Worm (Caenorhabditis elegans) whole organism, young adult: ENCODE measurements around the gene nas-38.

ENCODE experiments used
- B0019.2 ChIP-seq: fragments of 200-800 bp; sonication (Bioruptor generic); conservative IDR thresholded peaks from 2 replicates; pipeline ENCODE4 v1.3.6; 2022; ENCODE audit warnings: missing genetic modification reagents, missing genetic modification characterization, missing compliant biosample characterization
- B0035.1 ChIP-seq: sonication (generic microtip); optimal IDR thresholded peaks from 2 replicates; lab custom pipeline; 2016; ENCODE audit warnings: missing genetic modification characterization, mild to moderate bottlenecking, missing compliant biosample characterization, missing genotype, missing genetic modification reagents
- B0261.1 ChIP-seq: sonication (generic microtip); optimal IDR thresholded peaks from 2 replicates; lab custom pipeline; 2016; ENCODE audit warnings: mild to moderate bottlenecking, missing genetic modification characterization, moderate library complexity, missing compliant biosample characterization
- D2030.7 ChIP-seq: fragments of 200-800 bp; sonication (Bioruptor generic); IDR thresholded peaks from 2 replicates; pipeline ENCODE4 v1.3.6; 2022; ENCODE audit warnings: missing genetic modification reagents, missing genetic modification characterization, missing compliant biosample characterization
- F52B5.7 ChIP-seq: sonication (generic microtip); optimal IDR thresholded peaks from 2 replicates; lab custom pipeline; 2016; ENCODE audit warnings: mild to moderate bottlenecking, missing genetic modification characterization, missing compliant biosample characterization
- K12H6.12 ChIP-seq: fragments of 200-800 bp; sonication (Bioruptor generic); optimal IDR thresholded peaks from 2 replicates; lab custom pipeline; 2018; ENCODE audit warnings: mild to moderate bottlenecking, missing genetic modification characterization, missing compliant biosample characterization
- T07F8.4 ChIP-seq: sonication (generic microtip); optimal IDR thresholded peaks from 2 replicates; lab custom pipeline; 2016; ENCODE audit warnings: mild to moderate bottlenecking, missing genetic modification characterization, moderate library complexity, missing compliant biosample characterization
- Y53F4B.3 ChIP-seq: fragments of 200-800 bp; sonication (Bioruptor generic); IDR thresholded peaks from 2 replicates; pipeline ENCODE4 v1.3.6; 2022; ENCODE audit warnings: missing genetic modification reagents, missing genetic modification characterization, missing compliant biosample characterization
- Y53G8AR.9 ChIP-seq: fragments of 200-800 bp; sonication (Bioruptor generic); conservative IDR thresholded peaks from 2 replicates; pipeline ENCODE4 v1.3.6; 2022; ENCODE audit warnings: missing genetic modification reagents, missing genetic modification characterization, missing compliant biosample characterization
- akir-1 ChIP-seq: fragments of 200-800 bp; sonication (Bioruptor generic); optimal IDR thresholded peaks from 2 replicates; lab custom pipeline; 2018; ENCODE audit warnings: mild to moderate bottlenecking, missing genetic modification characterization, moderate library complexity, missing compliant biosample characterization
- ama-1 ChIP-seq, 3 experiments: fragments of 150-350 bp in 1 of 3; sonication (generic microtip) in 2 of 3; optimal IDR thresholded peaks; 2 replicates each; lab custom pipeline; 2014 to 2018; ENCODE audit warnings: missing biosample characterization in 2 of 3, missing genetic modification characterization in 2 of 3, missing genetic modification reagents in 2 of 3
- atf-7 ChIP-seq: sonication (generic microtip); optimal IDR thresholded peaks from 2 replicates; lab custom pipeline; 2017; ENCODE audit warnings: mild to moderate bottlenecking, missing genetic modification characterization, missing compliant biosample characterization
- athp-1 ChIP-seq: sonication (generic microtip); optimal IDR thresholded peaks from 2 replicates; lab custom pipeline; 2017; ENCODE audit warnings: mild to moderate bottlenecking, missing genetic modification characterization, missing compliant biosample characterization
- attf-5 ChIP-seq: fragments of 200-800 bp; sonication (Bioruptor generic); optimal IDR thresholded peaks from 2 replicates; lab custom pipeline; 2018; ENCODE audit warnings: mild to moderate bottlenecking, missing genetic modification characterization, missing compliant biosample characterization
- cebp-1 ChIP-seq, 2 experiments: fragments of 200-800 bp in 1 of 2; sonication (Bioruptor generic) in 1 of 2; sonication (generic microtip) in 1 of 2; IDR thresholded peaks in 1 of 2; optimal IDR thresholded peaks in 1 of 2; 2 replicates each; pipeline versions ENCODE4 v1.3.6 to Lab custom; 2017 to 2022; ENCODE audit warnings: missing compliant biosample characterization in 2 of 2, missing genetic modification characterization in 2 of 2, mild to moderate bottlenecking in 1 of 2, missing genetic modification reagents in 1 of 2, moderate library complexity in 1 of 2
- ceh-100 ChIP-seq: fragments of 200-800 bp; sonication (Bioruptor generic); IDR thresholded peaks from 2 replicates; pipeline ENCODE4 v1.3.6; 2022; ENCODE audit warnings: missing genetic modification reagents, missing genetic modification characterization, missing compliant biosample characterization
- ceh-27 ChIP-seq: fragments of 200-800 bp; sonication (Bioruptor generic); optimal IDR thresholded peaks from 2 replicates; lab custom pipeline; 2018; ENCODE audit warnings: mild to moderate bottlenecking, missing genetic modification characterization, moderate library complexity, missing compliant biosample characterization
- ceh-91 ChIP-seq: fragments of 200-800 bp; sonication (Bioruptor generic); IDR thresholded peaks from 2 replicates; pipeline ENCODE4 v1.3.6; 2022; ENCODE audit warnings: missing genetic modification reagents, missing genetic modification characterization, missing compliant biosample characterization
- chd-7 ChIP-seq: sonication (generic microtip); optimal IDR thresholded peaks from 2 replicates; lab custom pipeline; 2016; ENCODE audit warnings: mild to moderate bottlenecking, missing genetic modification characterization, moderate library complexity, missing compliant biosample characterization
- die-1 ChIP-seq: sonication (generic microtip); optimal IDR thresholded peaks from 2 replicates; lab custom pipeline; 2016; ENCODE audit warnings: missing genotype, mild to moderate bottlenecking, missing genetic modification characterization, missing compliant biosample characterization
- dpl-1 ChIP-seq: fragments of 150-350 bp; optimal IDR thresholded peaks from 2 replicates; lab custom pipeline; 2014; ENCODE audit warnings: missing biosample characterization, missing genetic modification reagents, missing genetic modification characterization
- hlh-26 ChIP-seq: fragments of 200-800 bp; sonication (Bioruptor generic); conservative IDR thresholded peaks from 2 replicates; pipeline ENCODE4 v1.3.6; 2022; ENCODE audit warnings: missing genetic modification reagents, missing genetic modification characterization, missing compliant biosample characterization
- hmg-20 ChIP-seq: fragments of 200-800 bp; sonication (Bioruptor generic); IDR thresholded peaks from 2 replicates; pipeline ENCODE4 v1.3.6; 2022; ENCODE audit warnings: missing genetic modification reagents, missing genetic modification characterization, missing compliant biosample characterization
- hrde-1 ChIP-seq: sonication (generic microtip); optimal IDR thresholded peaks from 2 replicates; lab custom pipeline; 2016; ENCODE audit warnings: missing genetic modification characterization, mild to moderate bottlenecking, missing compliant biosample characterization, moderate library complexity, missing genotype, missing genetic modification reagents, borderline replicate concordance
- hsf-1 ChIP-seq: fragments of 200-800 bp; sonication (Bioruptor generic); IDR thresholded peaks from 2 replicates; pipeline ENCODE4 v1.3.6; 2022; ENCODE audit warnings: missing genetic modification reagents, missing genetic modification characterization, missing compliant biosample characterization
- let-607 ChIP-seq, 2 experiments: fragments of 200-800 bp in 1 of 2; sonication (Bioruptor generic) in 1 of 2; sonication (generic microtip) in 1 of 2; optimal IDR thresholded peaks; 2 replicates each; lab custom pipeline; 2016 to 2018; ENCODE audit warnings: mild to moderate bottlenecking in 2 of 2, missing compliant biosample characterization in 2 of 2, missing genetic modification characterization in 2 of 2, moderate library complexity in 2 of 2, missing genotype in 1 of 2
- lin-26 ChIP-seq: fragments of 200-800 bp; sonication (Bioruptor generic); IDR thresholded peaks from 2 replicates; pipeline ENCODE4 v1.3.6; 2022; ENCODE audit warnings: missing genetic modification reagents, missing genetic modification characterization, missing compliant biosample characterization
- lsy-27 ChIP-seq: sonication (generic microtip); optimal IDR thresholded peaks from 2 replicates; lab custom pipeline; 2017; ENCODE audit warnings: missing genetic modification characterization, mild to moderate bottlenecking, missing compliant biosample characterization, antibody characterized with exemption, missing genotype, borderline replicate concordance; ENCODE audit not compliant: insufficient read depth
- madf-3 ChIP-seq: fragments of 200-800 bp; sonication (Bioruptor generic); IDR thresholded peaks from 2 replicates; pipeline ENCODE4 v1.3.6; 2022; ENCODE audit warnings: missing genetic modification reagents, missing genetic modification characterization, missing compliant biosample characterization
- madf-6 ChIP-seq: fragments of 200-800 bp; sonication (Bioruptor generic); IDR thresholded peaks from 2 replicates; pipeline ENCODE4 v1.3.6; 2022; ENCODE audit warnings: missing genetic modification reagents, missing genetic modification characterization, missing compliant biosample characterization
- mel-28 ChIP-seq: sonication (generic microtip); optimal IDR thresholded peaks from 2 replicates; lab custom pipeline; 2016; ENCODE audit warnings: borderline replicate concordance, mild to moderate bottlenecking, missing genetic modification characterization, missing compliant biosample characterization
- mes-4 ChIP-seq: sonication (generic microtip); optimal IDR thresholded peaks from 2 replicates; lab custom pipeline; 2016; ENCODE audit warnings: missing genotype, missing genetic modification characterization, missing compliant biosample characterization
- nfyb-1 ChIP-seq: fragments of 200-800 bp; sonication (Bioruptor generic); IDR thresholded peaks from 2 replicates; pipeline ENCODE4 v1.3.6; 2022; ENCODE audit warnings: missing genetic modification reagents, missing genetic modification characterization, missing compliant biosample characterization
- pha-4 ChIP-seq: fragments of 150-350 bp; sonication (generic microtip); optimal IDR thresholded peaks from 2 replicates; lab custom pipeline; 2014; ENCODE audit warnings: missing biosample characterization, missing genetic modification reagents, missing genetic modification characterization
- repo-1 ChIP-seq: sonication (generic microtip); optimal IDR thresholded peaks from 2 replicates; lab custom pipeline; 2017; ENCODE audit warnings: mild to moderate bottlenecking, missing genetic modification characterization, missing compliant biosample characterization
- sdz-38 ChIP-seq: sonication (generic microtip); optimal IDR thresholded peaks from 2 replicates; lab custom pipeline; 2016; ENCODE audit warnings: missing genotype, missing genetic modification characterization, missing compliant biosample characterization
- snpc-1.1 ChIP-seq: sonication (generic microtip); optimal IDR thresholded peaks from 2 replicates; lab custom pipeline; 2017; ENCODE audit warnings: missing genetic modification characterization, mild to moderate bottlenecking, missing compliant biosample characterization, antibody characterized with exemption, moderate library complexity, missing genotype, missing genetic modification reagents; ENCODE audit not compliant: insufficient read depth
- snpc-1.3 ChIP-seq: sonication (generic microtip); optimal IDR thresholded peaks from 2 replicates; lab custom pipeline; 2017; ENCODE audit warnings: missing genetic modification characterization, mild to moderate bottlenecking, missing compliant biosample characterization, antibody characterized with exemption, moderate library complexity, missing genotype, missing genetic modification reagents; ENCODE audit not compliant: insufficient read depth
- snpc-3.4 ChIP-seq: sonication (generic microtip); optimal IDR thresholded peaks from 2 replicates; lab custom pipeline; 2017; ENCODE audit warnings: missing genetic modification characterization, mild to moderate bottlenecking, missing compliant biosample characterization, antibody characterized with exemption, moderate library complexity, missing genotype, missing genetic modification reagents
- snpc-4 ChIP-seq, 5 experiments: fragments of 150-350 bp in 1 of 5; sonication (generic microtip) in 4 of 5; optimal IDR thresholded peaks; 2 replicates each; lab custom pipeline; 2014 to 2018; ENCODE audit warnings: missing genetic modification characterization in 5 of 5, missing biosample characterization in 3 of 5, antibody characterized with exemption in 2 of 5, mild to moderate bottlenecking in 2 of 5, missing compliant biosample characterization in 2 of 5, missing genotype in 2 of 5, moderate library complexity in 2 of 5, missing genetic modification reagents in 1 of 5
- tbx-9 ChIP-seq: sonication (generic microtip); optimal IDR thresholded peaks from 2 replicates; lab custom pipeline; 2016; ENCODE audit warnings: borderline replicate concordance, missing genetic modification characterization, inconsistent platforms, missing compliant biosample characterization
- unc-130 ChIP-seq: sonication (generic microtip); optimal IDR thresholded peaks from 2 replicates; lab custom pipeline; 2016; ENCODE audit warnings: missing genetic modification reagents, missing genetic modification characterization, missing compliant biosample characterization
- zfh-2 ChIP-seq: fragments of 200-800 bp; sonication (Bioruptor generic); conservative IDR thresholded peaks from 2 replicates; pipeline ENCODE4 v1.3.6; 2022; ENCODE audit warnings: missing genetic modification reagents, missing genetic modification characterization, missing compliant biosample characterization
- ztf-26 ChIP-seq: sonication (generic microtip); optimal IDR thresholded peaks from 2 replicates; lab custom pipeline; 2017; ENCODE audit warnings: missing genetic modification characterization, missing compliant biosample characterization
- ztf-3 ChIP-seq: fragments of 200-800 bp; sonication (Bioruptor generic); optimal IDR thresholded peaks from 2 replicates; lab custom pipeline; 2018; ENCODE audit warnings: mild to moderate bottlenecking, missing genetic modification characterization, missing compliant biosample characterization

nas-38 gene

DNA sequence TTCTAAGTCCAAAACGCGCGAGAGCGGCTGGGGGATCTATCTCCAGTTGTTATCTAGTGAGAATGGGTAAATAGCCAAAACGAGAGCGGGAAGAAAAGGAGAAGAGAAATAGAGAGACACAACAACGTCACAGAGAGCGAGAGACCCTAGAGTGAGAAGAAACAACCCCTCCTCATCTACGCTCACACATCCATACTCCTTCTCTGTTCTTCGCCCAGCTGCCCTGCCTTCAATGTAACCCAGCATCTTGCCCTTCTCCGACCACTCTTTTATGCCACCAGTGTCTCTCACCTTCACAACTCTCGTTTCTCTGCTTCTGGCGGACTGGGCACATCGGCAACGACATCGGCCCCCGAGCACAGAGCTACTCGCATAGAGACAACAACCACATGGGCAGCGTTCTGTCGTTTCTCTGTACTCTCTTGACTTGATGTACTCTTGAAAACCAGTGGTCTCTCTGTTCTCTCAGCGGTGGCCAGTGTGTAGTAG, 35.3 kb downstream of the nas-38 start (continued):
- no peak for TF ChIP-seq D2030.7 (GFP tag; lab: Robert Waterston, UW)
- TF ChIP-seq lin-26 (GFP tag; lab: Robert Waterston, UW): peak; percentile 61
- no peak for TF ChIP-seq hlh-26 (GFP tag; lab: Robert Waterston, UW)
- TF ChIP-seq let-607 (tag; optimal IDR thresholded peaks at IDR 0.05; lab: Kevin White, UChicago): peak in 1 of 2 experiments; percentile 59
- TF ChIP-seq athp-1 (tag; lab: Kevin White, UChicago): no peak
- TF ChIP-seq snpc-1.1 (tag; lab: Kevin White, UChicago): no peak
- TF ChIP-seq zfh-2 (GFP tag; lab: Robert Waterston, UW): peak; percentile 99
- peak; percentile 90 for TF ChIP-seq K12H6.12
- TF ChIP-seq ztf-26: peak; percentile 35
- 0 out of 2 replicates have a peak, but pooled peaks have one; percentile 50 for TF ChIP-seq hsf-1 (GFP tag; lab: Robert Waterston, UW)
- TF ChIP-seq ceh-27 (GFP tag; lab: Kevin White, UChicago): peak; percentile 70
- TF ChIP-seq ceh-91 (GFP tag; lab: Robert Waterston, UW): no peak
- no peak for TF ChIP-seq sdz-38 (tag; lab: Kevin White, UChicago)
- TF ChIP-seq ceh-100 (GFP tag; lab: Robert Waterston, UW): no peak
- TF ChIP-seq cebp-1 (GFP tag; IDR thresholded peaks at IDR 0.05; lab: Robert Waterston, UW): no peak
- TF ChIP-seq cebp-1 (tag; optimal IDR thresholded peaks at IDR 0.05; lab: Kevin White, UChicago): peak; percentile 87
- TF ChIP-seq B0019.2 (GFP tag; lab: Robert Waterston, UW): no peak
- TF ChIP-seq madf-3 (GFP tag; lab: Robert Waterston, UW): no peak
- TF ChIP-seq atf-7 (tag; lab: Kevin White, UChicago): peak; percentile 60
- peak; percentile 63 for TF ChIP-seq repo-1 (tag; lab: Kevin White, UChicago)
- TF ChIP-seq ama-1 (optimal IDR thresholded peaks at IDR 0.05; lab: Kevin White, UChicago): no peak
- peak in 1 of 2 experiments; percentile 37 for TF ChIP-seq ama-1 (GFP tag; optimal IDR thresholded peaks at IDR 0.05; lab: Kevin White, UChicago)
- TF ChIP-seq B0035.1 (tag; lab: Kevin White, UChicago): peak; percentile 21
- no peak for TF ChIP-seq snpc-3.4
- 0 out of 2 replicates have a peak, but pooled peaks have one; percentile 23 for TF ChIP-seq Y53G8AR.9
- peak; percentile 47 for TF ChIP-seq die-1
- TF ChIP-seq lsy-27 (tag; lab: Kevin White, UChicago): no peak
- TF ChIP-seq ztf-3 (GFP tag; lab: Kevin White, UChicago): no peak
- no peak for TF ChIP-seq tbx-9 (tag; lab: Kevin White, UChicago)
- no peak for TF ChIP-seq B0261.1 (tag; lab: Kevin White, UChicago)
- TF ChIP-seq F52B5.7 (tag; lab: Kevin White, UChicago): no peak
- TF ChIP-seq mel-28 (tag; lab: Kevin White, UChicago): no peak
- TF ChIP-seq dpl-1 (GFP tag; lab: Kevin White, UChicago): no peak
- TF ChIP-seq Y53F4B.3: no peak
- TF ChIP-seq hrde-1 (tag; lab: Kevin White, UChicago): no peak
- 0 out of 2 replicates have a peak, but pooled peaks have one; percentile 42 for TF ChIP-seq hmg-20 (GFP tag; lab: Robert Waterston, UW)
- TF ChIP-seq nfyb-1 (GFP tag; lab: Robert Waterston, UW): peak; percentile 59; the same call in 1 of the 2 replicates
- TF ChIP-seq pha-4 (tag; lab: Kevin White, UChicago): no peak
- peak; percentile 81 for TF ChIP-seq chd-7 (tag; lab: Kevin White, UChicago)
- TF ChIP-seq mes-4 (tag; lab: Kevin White, UChicago): no peak
- TF ChIP-seq snpc-1.3 (tag; lab: Kevin White, UChicago): no peak
- no peak for TF ChIP-seq T07F8.4
- TF ChIP-seq unc-130 (GFP tag; lab: Kevin White, UChicago): no peak
- TF ChIP-seq snpc-4 (GFP tag; optimal IDR thresholded peaks at IDR 0.05; lab: Kevin White, UChicago): peak; percentile 10
- peak in 2 of 4 experiments; percentile 72 to 77 for TF ChIP-seq snpc-4 (tag; optimal IDR thresholded peaks at IDR 0.05; lab: Kevin White, UChicago)
- TF ChIP-seq attf-5: peak; percentile 81
- TF ChIP-seq akir-1 (GFP tag; lab: Kevin White, UChicago): no peak
- TF ChIP-seq madf-6 (GFP tag; lab: Robert Waterston, UW): no peak
